Fruit fly (Drosophila melanogaster): ENCODE measurements around the gene mRpL36.

The mRpL36 gene

dm6 chr3L:8110171-8110570, 14.8 kb downstream of the mRpL36 start, which contains the start of gene Nulp1:
TSS of gene Nulp1 (plus strand) at chr3L:8110368.
- TF ChIP-seq fd96Ca (GFP tag; IDR thresholded peaks at IDR 0.05) (no peak; the same call in 2 of the 3 replicates), rn (GFP tag; IDR thresholded peaks at IDR 0.05) (peak; percentile 44; the same call in 1 of the 2 replicates), CG12605 (GFP tag; IDR thresholded peaks at IDR 0.05) (no peak), EcR (GFP tag; optimal IDR thresholded peaks at IDR 0.05) (no peak), CG32121 (GFP tag; IDR thresholded peaks at IDR 0.05) (peak; percentile 20; the same call in 1 of the 2 replicates), Snoo (tag; optimal IDR thresholded peaks at IDR 0.05) (peak; percentile 40), CG4496 (GFP tag; IDR thresholded peaks at IDR 0.05) (peak; percentile 74; the same call in 2 of the 3 replicates), CG34367 (tag; optimal IDR thresholded peaks at IDR 0.05) (no peak), Ets98B (GFP tag; IDR thresholded peaks at IDR 0.05) (peak; percentile 40), CG14655 (GFP tag; optimal IDR thresholded peaks at IDR 0.05) (no peak), CG8159 (tag; optimal IDR thresholded peaks at IDR 0.05) (no peak), CG9948 (tag; optimal IDR thresholded peaks at IDR 0.05) (no peak), CG13204 (GFP tag; optimal IDR thresholded peaks at IDR 0.05) (no peak)

dm6 chr3L:8108886-8109285, 16.0 kb downstream of the mRpL36 start, which contains the start of gene fan:
TSS of gene fan (plus strand) at chr3L:8109132.
- TF ChIP-seq CG8159 (tag; optimal IDR thresholded peaks at IDR 0.05) (no peak), rn (GFP tag; IDR thresholded peaks at IDR 0.05) (no peak), CG4496 (GFP tag; IDR thresholded peaks at IDR 0.05) (no peak), CG8301 (tag; optimal IDR thresholded peaks at IDR 0.05) (no peak), CG13204 (GFP tag; optimal IDR thresholded peaks at IDR 0.05) (no peak), EcR (GFP tag; optimal IDR thresholded peaks at IDR 0.05) (no peak), CG9948 (tag; optimal IDR thresholded peaks at IDR 0.05) (no peak), Pif1B (GFP tag; optimal IDR thresholded peaks at IDR 0.05) (no peak)

dm6 chr3L:8108201-8108600, 16.7 kb downstream of the mRpL36 start:
- TF ChIP-seq EcR (GFP tag; optimal IDR thresholded peaks at IDR 0.05) (no peak), CG14655 (GFP tag; optimal IDR thresholded peaks at IDR 0.05) (no peak)

- TF ChIP-seq Ets98B (GFP tag; IDR thresholded peaks at IDR 0.05) (no peak), CG12605 (GFP tag; IDR thresholded peaks at IDR 0.05) (no peak), CG10348 (GFP tag; IDR thresholded peaks at IDR 0.05) (no peak), CG15710 (tag; optimal IDR thresholded peaks at IDR 0.05) (no peak), CG34367 (tag; optimal IDR thresholded peaks at IDR 0.05) (no peak), CG13204 (GFP tag; optimal IDR thresholded peaks at IDR 0.05) (no peak), fd96Ca (GFP tag; IDR thresholded peaks at IDR 0.05) (no peak), D1 (tag; optimal IDR thresholded peaks at IDR 0.05) (no peak), Pif1A (GFP tag; optimal IDR thresholded peaks at IDR 0.05) (no peak), CG9948 (tag; optimal IDR thresholded peaks at IDR 0.05) (no peak), CG14655 (GFP tag; optimal IDR thresholded peaks at IDR 0.05) (no peak), CG8301 (tag; optimal IDR thresholded peaks at IDR 0.05) (no peak), Snoo (tag; optimal IDR thresholded peaks at IDR 0.05) (no peak), CG4496 (GFP tag; IDR thresholded peaks at IDR 0.05) (no peak), CG17806 (tag; optimal IDR thresholded peaks at IDR 0.05) (no peak), CG32121 (GFP tag; IDR thresholded peaks at IDR 0.05) (no peak)
Observed at dm6 chr3L:8097101-8097500, 27.8 kb downstream of the mRpL36 start.

dm6 chr3L:8096106-8096558, 28.8 kb downstream of the mRpL36 start:
- TF ChIP-seq CG13204 (GFP tag; optimal IDR thresholded peaks at IDR 0.05) (peak; percentile 73), CG4496 (GFP tag; IDR thresholded peaks at IDR 0.05) (peak; percentile 93; the same call in 2 of the 3 replicates), Snoo (tag; optimal IDR thresholded peaks at IDR 0.05) (peak; percentile 92), CG8159 (tag; optimal IDR thresholded peaks at IDR 0.05) (peak; percentile 94), Pif1A (GFP tag; optimal IDR thresholded peaks at IDR 0.05) (peak; percentile 87), CG32121 (GFP tag; IDR thresholded peaks at IDR 0.05) (peak; percentile 97), fd96Ca (GFP tag; IDR thresholded peaks at IDR 0.05) (peak; percentile 92), D1 (tag; optimal IDR thresholded peaks at IDR 0.05) (peak; percentile 81), Ets98B (GFP tag; IDR thresholded peaks at IDR 0.05) (peak; percentile 94), CG14655 (GFP tag; optimal IDR thresholded peaks at IDR 0.05) (peak; percentile 93), CG15710 (tag; optimal IDR thresholded peaks at IDR 0.05) (peak; percentile 94), EcR (GFP tag; optimal IDR thresholded peaks at IDR 0.05) (peak; percentile 15), CG9948 (tag; optimal IDR thresholded peaks at IDR 0.05) (peak; percentile 89), CG34367 (tag; optimal IDR thresholded peaks at IDR 0.05) (peak; percentile 83), CG17806 (tag; optimal IDR thresholded peaks at IDR 0.05) (peak; percentile 80), Pif1B (GFP tag; optimal IDR thresholded peaks at IDR 0.05) (peak; percentile 84), CG8301 (tag; optimal IDR thresholded peaks at IDR 0.05) (peak; percentile 90), CG10348 (GFP tag; IDR thresholded peaks at IDR 0.05) (peak; percentile 91), CG12605 (GFP tag; IDR thresholded peaks at IDR 0.05) (peak; percentile 84), rn (GFP tag; IDR thresholded peaks at IDR 0.05) (peak; percentile 87), gl (tag; optimal IDR thresholded peaks at IDR 0.05) (peak; percentile 71)

dm6 chr3L:8094652-8095129, 30.2 kb downstream of the mRpL36 start:
- TF ChIP-seq CG12605 (GFP tag; IDR thresholded peaks at IDR 0.05) (no peak), Snoo (tag; optimal IDR thresholded peaks at IDR 0.05) (no peak), rn (GFP tag; IDR thresholded peaks at IDR 0.05) (no peak), CG4496 (GFP tag; IDR thresholded peaks at IDR 0.05) (0 out of 3 replicates have a peak, but pooled peaks have one; percentile 19), Ets98B (GFP tag; IDR thresholded peaks at IDR 0.05) (no peak), CG8301 (tag; optimal IDR thresholded peaks at IDR 0.05) (peak; percentile 5), Pif1A (GFP tag; optimal IDR thresholded peaks at IDR 0.05) (no peak), CG10348 (GFP tag; IDR thresholded peaks at IDR 0.05) (no peak)
